Worm (Caenorhabditis elegans) whole organism, early embryonic: ENCODE measurements around the gene fbxa-2.

Source experiments
- B0310.2 ChIP-seq: sonication (generic microtip); optimal IDR thresholded peaks from 2 replicates; lab custom pipeline; 2016; ENCODE audit warnings: mild to moderate bottlenecking, missing genetic modification characterization, missing compliant biosample characterization
- F13C5.2 ChIP-seq: sonication (generic microtip); optimal IDR thresholded peaks from 2 replicates; lab custom pipeline; 2017; ENCODE audit warnings: mild to moderate bottlenecking, missing genetic modification characterization, inconsistent platforms, missing compliant biosample characterization
- aly-1 ChIP-seq: sonication (generic microtip); optimal IDR thresholded peaks from 2 replicates; lab custom pipeline; 2016; ENCODE audit warnings: missing genetic modification characterization, missing compliant biosample characterization
- ama-1 ChIP-seq: fragments of 150-350 bp; optimal IDR thresholded peaks from 2 replicates; lab custom pipeline; 2014
- ceh-13 ChIP-seq: fragments of 200-800 bp; sonication (Bioruptor generic); optimal IDR thresholded peaks from 2 replicates; lab custom pipeline; 2018; ENCODE audit warnings: mild to moderate bottlenecking, missing genetic modification characterization, missing compliant biosample characterization
- ceh-36 ChIP-seq: sonication (generic microtip); optimal IDR thresholded peaks from 2 replicates; lab custom pipeline; 2016; ENCODE audit warnings: missing genetic modification characterization, inconsistent platforms, missing compliant biosample characterization
- ets-7 ChIP-seq: sonication (generic microtip); optimal IDR thresholded peaks from 2 replicates; lab custom pipeline; 2016; ENCODE audit warnings: missing genotype, missing genetic modification characterization, missing compliant biosample characterization
- flt-1 ChIP-seq: fragments of 200-800 bp; sonication (Bioruptor generic); IDR thresholded peaks from 2 replicates; pipeline ENCODE4 v1.3.6; 2022; ENCODE audit warnings: missing genetic modification characterization, missing compliant biosample characterization
- hmbx-1 ChIP-seq: sonication (generic microtip); optimal IDR thresholded peaks from 2 replicates; lab custom pipeline; 2016; ENCODE audit warnings: mild to moderate bottlenecking, missing genetic modification characterization, missing compliant biosample characterization
- hmg-4 ChIP-seq: fragments of 200-800 bp; sonication (Bioruptor generic); optimal IDR thresholded peaks from 2 replicates; lab custom pipeline; 2018; ENCODE audit warnings: mild to moderate bottlenecking, missing genetic modification characterization, missing compliant biosample characterization
- hnd-1 ChIP-seq: sonication (generic microtip); optimal IDR thresholded peaks from 2 replicates; lab custom pipeline; 2016; ENCODE audit warnings: missing genetic modification characterization, missing compliant biosample characterization
- pes-1 ChIP-seq: fragments of 200-800 bp; sonication (Bioruptor generic); IDR thresholded peaks from 2 replicates; pipeline ENCODE4 v1.3.6; 2022; ENCODE audit warnings: missing genetic modification reagents, missing genetic modification characterization, missing compliant biosample characterization
- scrt-1 ChIP-seq: fragments of 200-800 bp; sonication (Bioruptor generic); IDR thresholded peaks from 2 replicates; pipeline ENCODE4 v1.3.6; 2022; ENCODE audit warnings: missing genetic modification characterization, missing compliant biosample characterization
- sea-1 ChIP-seq: fragments of 200-800 bp; sonication (Bioruptor generic); conservative IDR thresholded peaks from 2 replicates; pipeline ENCODE4 v1.3.6; 2022; ENCODE audit warnings: missing genetic modification characterization, missing compliant biosample characterization
- tbx-11 ChIP-seq: fragments of 200-800 bp; sonication (Bioruptor generic); IDR thresholded peaks from 2 replicates; pipeline ENCODE4 v1.3.6; 2022; ENCODE audit warnings: missing genetic modification characterization, missing compliant biosample characterization
- tbx-37 ChIP-seq: fragments of 200-800 bp; sonication (Bioruptor generic); conservative IDR thresholded peaks from 2 replicates; pipeline ENCODE4 v1.3.6; 2022; ENCODE audit warnings: missing genetic modification reagents, missing genetic modification characterization, missing compliant biosample characterization
- tra-4 ChIP-seq: sonication (generic microtip); optimal IDR thresholded peaks from 2 replicates; lab custom pipeline; 2017; ENCODE audit warnings: missing genetic modification characterization, missing compliant biosample characterization

fbxa-2 gene

DNA sequence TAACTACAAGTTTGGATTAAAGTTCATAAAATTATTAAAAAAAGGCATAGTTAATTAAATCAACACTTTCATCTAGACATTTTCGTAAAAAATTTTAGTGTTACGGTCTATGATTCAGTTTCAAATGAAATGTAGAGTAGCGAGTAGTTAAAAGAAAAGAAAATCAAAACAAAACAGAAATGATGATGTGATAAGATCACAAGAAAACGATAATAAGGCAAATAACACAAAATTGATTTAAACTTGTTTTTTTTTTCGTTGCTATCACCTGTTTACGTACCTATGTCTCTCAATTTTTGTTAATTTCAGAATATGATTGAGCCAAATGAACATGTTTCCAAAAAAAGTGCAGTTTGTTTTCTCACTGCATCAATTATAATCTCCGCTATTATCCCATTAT is 39.6 kb downstream of the fbxa-2 start, which contains the start of the genes F21H7.2 and F21H7.12:
Gene F21H7.2 (minus strand): TSS at position 101 of the 400 bp plus-strand sequence.
Gene F21H7.12 (plus strand): TSS at position 270 of the 400 bp plus-strand sequence.
- TF ChIP-seq flt-1 (no peak), pes-1 (GFP tag; lab: Robert Waterston, UW) (no peak), ceh-13 (GFP tag; lab: Kevin White, UChicago) (no peak), aly-1 (tag; lab: Kevin White, UChicago) (no peak), tra-4 (tag; lab: Kevin White, UChicago) (no peak), hmg-4 (no peak), tbx-37 (no peak), tbx-11 (GFP tag; lab: Robert Waterston, UW) (no peak), scrt-1 (GFP tag; lab: Robert Waterston, UW) (no peak)

- TF ChIP-seq tbx-37 (no peak), ama-1 (lab: Kevin White, UChicago) (no peak), tbx-11 (GFP tag; lab: Robert Waterston, UW) (no peak), F13C5.2 (tag; lab: Kevin White, UChicago) (no peak), ceh-13 (GFP tag; lab: Kevin White, UChicago) (no peak), scrt-1 (GFP tag; lab: Robert Waterston, UW) (no peak), hmg-4 (no peak), tra-4 (tag; lab: Kevin White, UChicago) (no peak), aly-1 (tag; lab: Kevin White, UChicago) (no peak), hnd-1 (tag; lab: Kevin White, UChicago) (no peak), ets-7 (tag; lab: Kevin White, UChicago) (no peak), pes-1 (GFP tag; lab: Robert Waterston, UW) (no peak), hmbx-1 (tag; lab: Kevin White, UChicago) (no peak), B0310.2 (tag; lab: Kevin White, UChicago) (no peak), sea-1 (GFP tag; lab: Robert Waterston, UW) (no peak)
Measured at ce11 chrV:16229439-16229838, 40.0 kb downstream of the fbxa-2 start.

DNA sequence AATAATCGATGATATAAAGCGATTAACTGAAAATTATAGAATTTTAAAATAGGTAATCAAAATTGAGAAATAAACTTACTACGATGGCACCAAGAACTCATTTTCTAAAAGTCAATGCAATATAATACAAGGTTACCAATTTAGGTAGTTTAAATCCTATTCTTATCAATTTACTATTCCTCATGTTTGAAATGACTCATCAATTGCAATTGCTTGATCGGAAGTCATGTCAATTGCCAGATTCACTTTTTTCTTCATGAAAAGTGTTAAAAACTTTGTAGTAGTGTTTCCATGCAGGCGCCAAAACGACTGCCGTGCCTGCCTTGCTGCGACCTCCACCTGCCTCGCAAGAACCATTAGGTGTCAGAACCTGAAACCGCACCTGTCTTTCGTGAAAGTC is 42.9 kb downstream of the fbxa-2 start, which contains the start of gene F11A5.13:
Gene F11A5.13 (minus strand): TSS at position 101 of the 400 bp plus-strand sequence.
- TF ChIP-seq F13C5.2 (tag; lab: Kevin White, UChicago) = no peak

DNA sequence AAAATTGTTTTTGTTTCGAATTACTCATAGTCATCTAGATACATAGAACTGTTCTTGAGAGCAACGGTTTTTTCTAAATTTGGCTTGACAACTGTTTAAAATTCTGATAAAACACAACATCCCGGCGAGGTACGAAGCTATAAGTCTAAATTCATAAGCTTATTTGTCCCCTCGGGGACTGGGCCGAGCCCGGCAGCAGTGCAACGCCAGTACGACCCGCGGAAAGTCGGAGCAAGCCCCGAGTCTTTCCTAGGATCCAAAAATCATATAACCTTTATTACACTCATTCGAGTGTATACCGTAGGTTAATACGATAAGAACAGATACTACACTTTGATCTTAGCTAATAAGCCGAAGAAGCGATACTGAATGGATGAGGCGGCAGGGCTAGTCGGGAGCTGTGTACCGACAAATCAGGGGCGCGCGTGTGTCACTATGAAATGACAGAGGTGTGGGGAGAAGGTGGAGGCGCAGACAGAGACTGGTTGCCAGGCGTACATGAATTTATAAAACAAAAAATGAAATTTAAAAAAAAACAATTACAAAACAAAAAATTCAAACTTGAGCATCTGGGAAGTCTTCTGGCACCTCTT is 43.8 kb downstream of the fbxa-2 start:
- no peak for TF ChIP-seq B0310.2 (tag; lab: Kevin White, UChicago)
- no peak for TF ChIP-seq hnd-1 (tag; lab: Kevin White, UChicago)
- TF ChIP-seq pes-1 (GFP tag; lab: Robert Waterston, UW) = no peak
- TF ChIP-seq tbx-11 (GFP tag; lab: Robert Waterston, UW) = no peak
- TF ChIP-seq F13C5.2 (tag; lab: Kevin White, UChicago) = no peak
- no peak for TF ChIP-seq tbx-37
- no peak for TF ChIP-seq scrt-1 (GFP tag; lab: Robert Waterston, UW)
- no peak for TF ChIP-seq tra-4 (tag; lab: Kevin White, UChicago)
- TF ChIP-seq sea-1 (GFP tag; lab: Robert Waterston, UW) = no peak
- TF ChIP-seq flt-1 = no peak

ce11 chrV:16224027-16224426 is 45.4 kb downstream of the fbxa-2 start, which contains the start of gene stdh-2:
TSS of gene stdh-2 (plus strand) at chrV:16224327.
- TF ChIP-seq tbx-37 (no peak), hmg-4 (no peak), ama-1 (lab: Kevin White, UChicago) (no peak), hmbx-1 (tag; lab: Kevin White, UChicago) (no peak), pes-1 (GFP tag; lab: Robert Waterston, UW) (no peak), ets-7 (tag; lab: Kevin White, UChicago) (no peak), F13C5.2 (tag; lab: Kevin White, UChicago) (no peak), tbx-11 (GFP tag; lab: Robert Waterston, UW) (no peak), ceh-36 (tag; lab: Kevin White, UChicago) (no peak), ceh-13 (GFP tag; lab: Kevin White, UChicago) (no peak), hnd-1 (tag; lab: Kevin White, UChicago) (no peak), sea-1 (GFP tag; lab: Robert Waterston, UW) (no peak), tra-4 (tag; lab: Kevin White, UChicago) (no peak), scrt-1 (GFP tag; lab: Robert Waterston, UW) (no peak), B0310.2 (tag; lab: Kevin White, UChicago) (no peak), flt-1 (no peak), aly-1 (tag; lab: Kevin White, UChicago) (no peak)

DNA sequence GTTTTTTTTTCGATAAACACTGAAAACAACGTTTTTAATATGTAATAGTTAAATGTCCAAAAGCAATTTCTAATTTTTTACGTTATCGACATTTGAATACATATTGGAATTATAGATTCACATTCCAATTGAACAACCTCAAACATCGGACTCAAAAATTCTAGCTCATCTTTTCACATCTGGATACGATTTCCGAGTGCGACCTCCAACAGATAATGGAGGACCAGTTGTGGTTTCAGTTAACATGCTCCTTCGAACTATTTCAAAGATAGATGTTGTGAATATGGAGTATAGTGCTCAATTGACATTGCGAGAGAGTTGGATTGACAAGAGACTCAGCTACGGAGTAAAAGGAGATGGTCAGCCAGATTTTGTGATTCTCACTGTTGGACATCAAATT is 49.4 kb downstream of the fbxa-2 start:
- TF ChIP-seq F13C5.2 (tag; lab: Kevin White, UChicago) (no peak), tra-4 (tag; lab: Kevin White, UChicago) (no peak), ets-7 (tag; lab: Kevin White, UChicago) (no peak), B0310.2 (tag; lab: Kevin White, UChicago) (no peak), hmg-4 (no peak)

- TF ChIP-seq hmg-4 (no peak), F13C5.2 (tag; lab: Kevin White, UChicago) (no peak), pes-1 (GFP tag; lab: Robert Waterston, UW) (no peak), tra-4 (tag; lab: Kevin White, UChicago) (no peak), ama-1 (lab: Kevin White, UChicago) (no peak), ceh-36 (tag; lab: Kevin White, UChicago) (no peak), aly-1 (tag; lab: Kevin White, UChicago) (no peak), hnd-1 (tag; lab: Kevin White, UChicago) (no peak), tbx-37 (no peak), scrt-1 (GFP tag; lab: Robert Waterston, UW) (no peak), flt-1 (no peak), sea-1 (GFP tag; lab: Robert Waterston, UW) (no peak), ets-7 (tag; lab: Kevin White, UChicago) (no peak), B0310.2 (tag; lab: Kevin White, UChicago) (no peak), hmbx-1 (tag; lab: Kevin White, UChicago) (no peak), ceh-13 (GFP tag; lab: Kevin White, UChicago) (no peak), tbx-11 (GFP tag; lab: Robert Waterston, UW) (no peak)
Measured at ce11 chrV:16218972-16219757, 50.3 kb downstream of the fbxa-2 start, which contains the start of gene glc-1. TSS of gene glc-1 (plus strand) at chrV:16219634.
